Worm (Caenorhabditis elegans) whole organism, midembryonic: ENCODE data around the gene Y69A2AR.16.

Experiments
- T22C8.4 ChIP-seq: fragments of 200-800 bp; sonication (Bioruptor generic); IDR thresholded peaks from 2 replicates; pipeline ENCODE4 v1.3.6; 2022; ENCODE audit warnings: missing genetic modification characterization, missing compliant biosample characterization
- cog-1 ChIP-seq: sonication (generic microtip); optimal IDR thresholded peaks from 2 replicates; lab custom pipeline; 2016; ENCODE audit warnings: missing genetic modification characterization, missing compliant biosample characterization
- flt-1 ChIP-seq: fragments of 200-800 bp; sonication (Bioruptor generic); IDR thresholded peaks from 2 replicates; pipeline ENCODE4 v1.3.6; 2022; ENCODE audit warnings: missing genetic modification characterization, missing compliant biosample characterization
- klf-2 ChIP-seq: fragments of 200-800 bp; sonication (Bioruptor generic); conservative IDR thresholded peaks from 2 replicates; pipeline ENCODE4 v1.3.6; 2022; ENCODE audit warnings: missing genetic modification reagents, missing genetic modification characterization, missing compliant biosample characterization
- med-1 ChIP-seq: sonication (generic microtip); optimal IDR thresholded peaks from 2 replicates; lab custom pipeline; 2017; ENCODE audit warnings: missing genetic modification characterization, mild to moderate bottlenecking, missing compliant biosample characterization, antibody characterized with exemption, missing genetic modification reagents; ENCODE audit not compliant: insufficient read depth
- ref-1 ChIP-seq: fragments of 200-800 bp; sonication (Bioruptor generic); conservative IDR thresholded peaks from 2 replicates; pipeline ENCODE4 v1.3.6; 2022; ENCODE audit warnings: missing genetic modification reagents, missing genetic modification characterization, missing compliant biosample characterization
- tab-1 ChIP-seq: fragments of 200-800 bp; sonication (Bioruptor generic); IDR thresholded peaks from 2 replicates; pipeline ENCODE4 v1.3.6; 2022; ENCODE audit warnings: missing genetic modification characterization, missing compliant biosample characterization
- ztf-23 ChIP-seq: fragments of 200-800 bp; sonication (Bioruptor generic); IDR thresholded peaks from 2 replicates; pipeline ENCODE4 v1.3.6; 2022; ENCODE audit warnings: missing genetic modification reagents, missing genetic modification characterization, missing compliant biosample characterization
- ztf-29 ChIP-seq: fragments of 200-800 bp; sonication (Bioruptor generic); IDR thresholded peaks from 2 replicates; pipeline ENCODE4 v1.3.6; 2022; ENCODE audit warnings: missing genetic modification reagents, missing genetic modification characterization, missing compliant biosample characterization

Y69A2AR.16 gene

DNA sequence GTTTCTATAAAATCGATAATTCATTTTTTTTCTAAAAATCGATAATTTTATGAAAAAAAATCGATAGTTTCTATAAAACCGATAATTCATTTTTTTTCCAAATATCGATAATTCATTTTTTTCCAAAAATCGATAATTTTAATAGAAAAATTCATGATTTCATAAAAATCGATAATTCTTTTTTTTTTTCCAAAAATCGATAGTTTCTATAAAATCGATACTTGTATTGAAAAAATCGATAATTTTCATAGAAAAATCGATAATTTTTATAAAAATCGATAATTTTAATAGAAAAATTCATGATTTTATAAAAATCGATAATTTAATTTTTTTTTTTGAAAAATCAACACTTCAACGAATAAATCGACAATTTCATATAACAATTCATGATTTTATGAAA, 31.7 kb downstream of the Y69A2AR.16 start:
- TF ChIP-seq tab-1 (no peak), cog-1 (no peak), flt-1 (GFP tag; lab: Robert Waterston, UW) (no peak), klf-2 (GFP tag; lab: Robert Waterston, UW) (no peak), T22C8.4 (GFP tag; lab: Robert Waterston, UW) (peak; percentile 54)

DNA sequence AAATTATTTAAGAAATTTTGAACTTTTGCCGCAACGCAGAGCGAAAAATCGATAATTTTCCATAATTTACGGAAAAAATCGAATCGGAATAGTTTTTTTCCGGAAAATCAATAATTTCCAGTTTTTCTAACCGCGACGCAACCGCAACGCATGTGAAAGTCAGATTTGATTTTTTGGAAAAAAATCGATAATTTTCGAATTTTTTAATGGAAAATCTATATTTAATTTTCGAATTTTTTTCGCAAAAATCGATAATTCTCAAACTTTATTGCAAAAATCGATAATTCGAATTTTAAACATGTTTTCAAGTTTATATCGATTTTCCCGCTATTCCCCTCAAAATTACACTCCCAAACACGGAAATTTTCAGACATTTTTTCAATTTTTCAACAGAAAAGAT, 32.7 kb downstream of the Y69A2AR.16 start:
- TF ChIP-seq flt-1 (GFP tag; lab: Robert Waterston, UW) (no peak), T22C8.4 (GFP tag; lab: Robert Waterston, UW) (peak; percentile 77; the same call in 1 of the 2 replicates)

DNA sequence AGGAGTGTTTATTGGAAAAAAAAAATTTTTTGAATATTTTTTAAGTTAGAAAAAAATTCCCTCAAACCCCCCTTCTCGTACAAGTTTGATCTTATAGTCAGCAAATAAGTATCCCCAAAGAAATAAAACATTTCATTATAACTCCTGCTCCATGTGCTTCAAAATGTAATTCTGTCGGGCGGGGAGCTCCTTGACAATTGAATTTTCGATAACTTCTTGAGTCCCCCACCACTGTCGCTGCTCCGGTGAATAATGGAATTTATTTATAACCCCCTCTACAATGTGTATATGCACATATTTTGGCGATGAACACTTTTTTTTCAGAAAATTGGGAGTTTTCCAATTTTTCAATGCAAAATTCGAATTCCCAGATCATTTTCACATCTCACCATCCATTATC, 40.1 kb downstream of the Y69A2AR.16 start:
- no peak for TF ChIP-seq med-1
- no peak for TF ChIP-seq flt-1 (GFP tag; lab: Robert Waterston, UW)
- TF ChIP-seq tab-1: no peak
- TF ChIP-seq T22C8.4 (GFP tag; lab: Robert Waterston, UW): no peak
- TF ChIP-seq ztf-23 (GFP tag; lab: Robert Waterston, UW): no peak
- TF ChIP-seq ref-1: no peak
- no peak for TF ChIP-seq klf-2 (GFP tag; lab: Robert Waterston, UW)
- TF ChIP-seq ztf-29 (GFP tag; lab: Robert Waterston, UW): no peak
- no peak for TF ChIP-seq cog-1

ce11 chrIV:2542001-2542400, 44.4 kb downstream of the Y69A2AR.16 start, which contains the start of gene sprr-3:
Gene sprr-3 (plus strand): TSS chrIV:2542301.
- TF ChIP-seq cog-1 (no peak), T22C8.4 (GFP tag; lab: Robert Waterston, UW) (no peak), ztf-29 (GFP tag; lab: Robert Waterston, UW) (no peak), tab-1 (no peak), klf-2 (GFP tag; lab: Robert Waterston, UW) (no peak), ztf-23 (GFP tag; lab: Robert Waterston, UW) (no peak), flt-1 (GFP tag; lab: Robert Waterston, UW) (no peak), ref-1 (no peak), med-1 (no peak)

- TF ChIP-seq ztf-23 (GFP tag; lab: Robert Waterston, UW) (no peak), tab-1 (no peak), T22C8.4 (GFP tag; lab: Robert Waterston, UW) (peak; percentile 80), ref-1 (no peak), klf-2 (GFP tag; lab: Robert Waterston, UW) (no peak), flt-1 (GFP tag; lab: Robert Waterston, UW) (no peak), med-1 (no peak), ztf-29 (GFP tag; lab: Robert Waterston, UW) (no peak), cog-1 (no peak)
Observed at ce11 chrIV:2548766-2549165, 51.2 kb downstream of the Y69A2AR.16 start.

DNA sequence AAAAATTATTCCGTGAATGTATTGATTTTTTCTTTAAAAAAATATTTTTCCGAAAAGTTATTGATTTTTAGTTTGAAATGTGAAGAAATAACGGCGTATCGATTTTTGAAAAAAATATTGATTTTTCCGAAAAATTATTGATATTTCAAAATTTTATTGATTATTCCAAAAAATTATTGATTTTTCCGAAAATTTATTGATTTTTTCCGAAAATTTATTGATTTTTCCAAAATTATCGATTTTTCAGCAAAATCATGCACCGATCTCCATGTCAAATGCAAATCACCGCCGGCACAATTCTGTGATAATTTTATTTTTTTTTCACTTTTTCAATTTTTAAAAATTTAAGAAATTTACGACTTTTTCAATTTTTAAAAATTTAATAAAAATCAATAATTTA, 51.9 kb downstream of the Y69A2AR.16 start:
- TF ChIP-seq T22C8.4 (GFP tag; lab: Robert Waterston, UW): peak; percentile 88
- no peak for TF ChIP-seq tab-1

ce11 chrIV:2551418-2551817, 53.8 kb downstream of the Y69A2AR.16 start, which contains the start of gene Y69A2AR.23:
Gene Y69A2AR.23 (minus strand): TSS chrIV:2551684.
- TF ChIP-seq T22C8.4 (GFP tag; lab: Robert Waterston, UW) (peak; percentile 60), ztf-23 (GFP tag; lab: Robert Waterston, UW) (no peak), tab-1 (no peak)

- no peak for TF ChIP-seq tab-1
- no peak for TF ChIP-seq flt-1 (GFP tag; lab: Robert Waterston, UW)
- no peak for TF ChIP-seq ztf-23 (GFP tag; lab: Robert Waterston, UW)
- no peak for TF ChIP-seq cog-1
- TF ChIP-seq ztf-29 (GFP tag; lab: Robert Waterston, UW): no peak
- no peak for TF ChIP-seq med-1
- TF ChIP-seq T22C8.4 (GFP tag; lab: Robert Waterston, UW): no peak
- TF ChIP-seq klf-2 (GFP tag; lab: Robert Waterston, UW): no peak
- TF ChIP-seq ref-1: no peak
Observed at ce11 chrIV:2551838-2552237, 54.2 kb downstream of the Y69A2AR.16 start.

ce11 chrIV:2552276-2552675, 54.7 kb downstream of the Y69A2AR.16 start:
- TF ChIP-seq klf-2 (GFP tag; lab: Robert Waterston, UW): no peak
- TF ChIP-seq T22C8.4 (GFP tag; lab: Robert Waterston, UW): peak; percentile 49; the same call in 1 of the 2 replicates

DNA sequence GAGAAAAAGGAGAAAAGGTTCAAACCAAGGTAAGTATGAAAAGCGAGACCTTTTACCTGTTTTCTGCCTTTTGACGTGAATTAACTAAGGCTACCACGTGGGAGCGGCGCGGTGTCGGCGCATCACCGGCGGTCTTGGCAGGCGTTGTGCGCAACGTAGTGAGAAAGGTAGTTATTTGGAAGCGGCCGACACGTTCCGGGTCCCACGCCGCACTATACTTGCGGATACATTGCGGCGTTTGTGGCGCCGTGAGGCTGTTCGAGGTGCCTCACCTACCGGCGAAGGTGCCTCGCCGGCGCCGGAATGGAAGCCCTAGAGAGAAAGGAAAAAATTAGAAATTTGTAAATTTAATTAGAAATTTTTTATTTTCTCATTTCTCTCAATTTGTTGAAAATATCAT, 55.3 kb downstream of the Y69A2AR.16 start:
- no peak for TF ChIP-seq klf-2 (GFP tag; lab: Robert Waterston, UW)
- TF ChIP-seq cog-1: no peak
- no peak for TF ChIP-seq flt-1 (GFP tag; lab: Robert Waterston, UW)
- no peak for TF ChIP-seq tab-1
- TF ChIP-seq ref-1: no peak
- TF ChIP-seq ztf-29 (GFP tag; lab: Robert Waterston, UW): no peak
- no peak for TF ChIP-seq med-1
- no peak for TF ChIP-seq ztf-23 (GFP tag; lab: Robert Waterston, UW)
- TF ChIP-seq T22C8.4 (GFP tag; lab: Robert Waterston, UW): no peak

ce11 chrIV:2556211-2556610, 58.6 kb downstream of the Y69A2AR.16 start:
- TF ChIP-seq T22C8.4 (GFP tag; lab: Robert Waterston, UW): peak; percentile 55; the same call in 1 of the 2 replicates
- TF ChIP-seq ztf-29 (GFP tag; lab: Robert Waterston, UW): no peak

DNA sequence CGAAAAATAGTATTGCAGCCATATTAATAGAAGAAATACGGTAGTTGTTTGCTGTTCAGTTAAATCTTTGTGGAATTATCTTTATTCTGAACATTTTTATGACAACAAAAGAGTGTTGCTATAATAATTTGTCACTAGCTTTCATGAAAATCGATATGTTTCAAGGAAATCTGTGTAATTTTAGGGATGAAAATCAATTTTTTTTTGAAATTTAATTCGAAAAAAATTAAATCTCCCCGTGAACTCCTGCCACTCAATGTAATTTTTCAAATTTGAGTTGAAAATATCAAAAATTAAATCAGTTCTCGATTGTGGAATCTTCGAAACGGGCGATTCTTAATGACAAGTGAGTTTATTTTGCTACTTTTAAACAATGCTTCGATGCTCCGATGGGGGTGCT, 63.8 kb downstream of the Y69A2AR.16 start, which contains the start of gene Y69A2AR.46:
Gene Y69A2AR.46 (plus strand): TSS at position 301 of the 400 bp plus-strand sequence.
- TF ChIP-seq med-1: no peak
- no peak for TF ChIP-seq ref-1
- no peak for TF ChIP-seq klf-2 (GFP tag; lab: Robert Waterston, UW)
- no peak for TF ChIP-seq ztf-29 (GFP tag; lab: Robert Waterston, UW)
